Worm (Caenorhabditis elegans) whole organism, L2 larva: ENCODE results near the gene ugt-10.

Experiments
- C34F6.9 ChIP-seq: fragments of 150-350 bp; optimal IDR thresholded peaks from 2 replicates; lab custom pipeline; 2014; ENCODE audit warnings: missing biosample characterization, missing genetic modification characterization
- F13H6.1 ChIP-seq: sonication (generic microtip); optimal IDR thresholded peaks from 2 replicates; lab custom pipeline; 2016; ENCODE audit warnings: missing genetic modification characterization, missing compliant biosample characterization
- ZK546.5 ChIP-seq: sonication (generic microtip); optimal IDR thresholded peaks from 2 replicates; lab custom pipeline; 2017; ENCODE audit warnings: missing biosample characterization, missing genetic modification characterization
- alr-1 ChIP-seq: fragments of 150-350 bp; optimal IDR thresholded peaks from 2 replicates; lab custom pipeline; 2014; ENCODE audit warnings: missing biosample characterization, missing genetic modification characterization
- ama-1 ChIP-seq: fragments of 150-350 bp; optimal IDR thresholded peaks from 2 replicates; lab custom pipeline; 2018; ENCODE audit warnings: inconsistent platforms
- blmp-1 ChIP-seq: sonication (generic microtip); optimal IDR thresholded peaks from 2 replicates; lab custom pipeline; 2017; ENCODE audit warnings: missing genetic modification characterization, mild to moderate bottlenecking, missing compliant biosample characterization, antibody characterized with exemption, moderate library complexity; ENCODE audit not compliant: insufficient read depth
- ceh-16 ChIP-seq: fragments of 150-350 bp; optimal IDR thresholded peaks from 2 replicates; lab custom pipeline; 2014; ENCODE audit warnings: missing biosample characterization, missing genetic modification characterization
- crh-2 ChIP-seq: sonication (generic microtip); optimal IDR thresholded peaks from 2 replicates; lab custom pipeline; 2017; ENCODE audit warnings: missing biosample characterization, missing genetic modification characterization
- dmd-4 ChIP-seq: sonication (generic microtip); optimal IDR thresholded peaks from 2 replicates; lab custom pipeline; 2017; ENCODE audit warnings: missing biosample characterization, missing genetic modification characterization
- egl-27 ChIP-seq: sonication (generic microtip); optimal IDR thresholded peaks from 3 replicates; lab custom pipeline; 2017; ENCODE audit warnings: missing biosample characterization, missing genetic modification reagents, missing genetic modification characterization
- elt-3 ChIP-seq: sonication (generic microtip); optimal IDR thresholded peaks from 2 replicates; lab custom pipeline; 2017; ENCODE audit warnings: missing biosample characterization, missing genetic modification characterization
- fos-1 ChIP-seq: fragments of 150-350 bp; optimal IDR thresholded peaks from 2 replicates; lab custom pipeline; 2014; ENCODE audit warnings: missing biosample characterization, missing genetic modification characterization
- gmeb-1 ChIP-seq: fragments of 150-350 bp; optimal IDR thresholded peaks from 2 replicates; lab custom pipeline; 2014; ENCODE audit warnings: missing biosample characterization, missing genetic modification characterization
- lin-11 ChIP-seq: fragments of 150-350 bp; sonication (generic microtip); optimal IDR thresholded peaks from 2 replicates; lab custom pipeline; 2014; ENCODE audit warnings: missing biosample characterization, missing genetic modification characterization, inconsistent platforms, mixed read lengths
- lin-13 ChIP-seq: fragments of 150-350 bp; optimal IDR thresholded peaks from 2 replicates; lab custom pipeline; 2014; ENCODE audit warnings: missing biosample characterization, missing genetic modification reagents, missing genetic modification characterization
- lin-39 ChIP-seq: fragments of 150-350 bp; optimal IDR thresholded peaks from 2 replicates; lab custom pipeline; 2014; ENCODE audit warnings: missing biosample characterization, missing genetic modification reagents, missing genetic modification characterization
- lsy-2 ChIP-seq, 2 experiments: fragments of 150-350 bp in 1 of 2; sonication (generic microtip) in 1 of 2; optimal IDR thresholded peaks; 2 replicates each; lab custom pipeline; 2014 to 2017; ENCODE audit warnings: missing biosample characterization in 2 of 2, missing genetic modification characterization in 2 of 2
- mab-5 ChIP-seq: fragments of 150-350 bp; optimal IDR thresholded peaks from 2 replicates; lab custom pipeline; 2014; ENCODE audit warnings: missing biosample characterization, missing genetic modification characterization
- mbf-1 ChIP-seq: sonication (generic microtip); optimal IDR thresholded peaks from 2 replicates; lab custom pipeline; 2017; ENCODE audit warnings: missing biosample characterization, missing genetic modification characterization
- mdl-1 ChIP-seq, 2 experiments: fragments of 150-350 bp in 1 of 2; sonication (generic microtip) in 1 of 2; optimal IDR thresholded peaks; 2 replicates each; lab custom pipeline; 2017; ENCODE audit warnings: missing biosample characterization in 2 of 2, missing genetic modification characterization in 2 of 2
- nhr-10 ChIP-seq: sonication (generic microtip); optimal IDR thresholded peaks from 2 replicates; lab custom pipeline; 2017; ENCODE audit warnings: missing biosample characterization, missing genetic modification characterization
- nhr-11 ChIP-seq: fragments of 150-350 bp; optimal IDR thresholded peaks from 2 replicates; lab custom pipeline; 2014; ENCODE audit warnings: missing biosample characterization, missing genetic modification characterization
- nhr-21 ChIP-seq: fragments of 150-350 bp; optimal IDR thresholded peaks from 2 replicates; lab custom pipeline; 2014; ENCODE audit warnings: missing biosample characterization, missing genetic modification characterization
- nhr-25 ChIP-seq: fragments of 150-350 bp; sonication (generic microtip); optimal IDR thresholded peaks from 3 replicates; lab custom pipeline; 2014; ENCODE audit warnings: missing biosample characterization, missing genetic modification characterization
- nhr-77 ChIP-seq: fragments of 150-350 bp; optimal IDR thresholded peaks from 2 replicates; lab custom pipeline; 2014; ENCODE audit warnings: missing biosample characterization, missing genetic modification characterization
- peb-1 ChIP-seq: fragments of 150-350 bp; optimal IDR thresholded peaks from 2 replicates; lab custom pipeline; 2014; ENCODE audit warnings: missing biosample characterization, missing genetic modification characterization
- sem-4 ChIP-seq: fragments of 150-350 bp; optimal IDR thresholded peaks from 2 replicates; lab custom pipeline; 2014; ENCODE audit warnings: missing biosample characterization, missing genetic modification reagents, missing genetic modification characterization
- skn-1 ChIP-seq: sonication (generic microtip); optimal IDR thresholded peaks from 2 replicates; lab custom pipeline; 2017; ENCODE audit warnings: missing biosample characterization, missing genetic modification characterization
- sma-3 ChIP-seq: sonication (generic microtip); optimal IDR thresholded peaks from 2 replicates; lab custom pipeline; 2016; ENCODE audit warnings: missing genetic modification reagents, missing genetic modification characterization, missing compliant biosample characterization
- sma-9 ChIP-seq, 2 experiments: fragments of 150-350 bp in 1 of 2; sonication (generic microtip) in 1 of 2; optimal IDR thresholded peaks; 2 replicates each; lab custom pipeline; 2014 to 2016; ENCODE audit warnings: missing genetic modification characterization in 2 of 2, mild to moderate bottlenecking in 1 of 2, missing biosample characterization in 1 of 2, missing compliant biosample characterization in 1 of 2, missing genetic modification reagents in 1 of 2, moderate library complexity in 1 of 2
- snpc-4 ChIP-seq: fragments of 150-350 bp; optimal IDR thresholded peaks from 2 replicates; lab custom pipeline; 2014; ENCODE audit warnings: missing biosample characterization, missing genetic modification characterization
- unc-62 ChIP-seq: fragments of 150-350 bp; optimal IDR thresholded peaks from 2 replicates; lab custom pipeline; 2014; ENCODE audit warnings: missing biosample characterization, missing genetic modification reagents, missing genetic modification characterization
- zag-1 ChIP-seq: fragments of 150-350 bp; optimal IDR thresholded peaks from 2 replicates; lab custom pipeline; 2014; ENCODE audit warnings: missing biosample characterization, missing genetic modification characterization
- ztf-1 ChIP-seq: fragments of 200-800 bp; sonication (Bioruptor generic); conservative IDR thresholded peaks from 2 replicates; pipeline ENCODE4 v1.3.6; 2022; ENCODE audit warnings: missing genetic modification characterization, missing compliant biosample characterization
- ztf-11 ChIP-seq: sonication (generic microtip); optimal IDR thresholded peaks from 2 replicates; lab custom pipeline; 2017; ENCODE audit warnings: missing biosample characterization, missing genetic modification characterization

The ugt-10 gene

DNA sequence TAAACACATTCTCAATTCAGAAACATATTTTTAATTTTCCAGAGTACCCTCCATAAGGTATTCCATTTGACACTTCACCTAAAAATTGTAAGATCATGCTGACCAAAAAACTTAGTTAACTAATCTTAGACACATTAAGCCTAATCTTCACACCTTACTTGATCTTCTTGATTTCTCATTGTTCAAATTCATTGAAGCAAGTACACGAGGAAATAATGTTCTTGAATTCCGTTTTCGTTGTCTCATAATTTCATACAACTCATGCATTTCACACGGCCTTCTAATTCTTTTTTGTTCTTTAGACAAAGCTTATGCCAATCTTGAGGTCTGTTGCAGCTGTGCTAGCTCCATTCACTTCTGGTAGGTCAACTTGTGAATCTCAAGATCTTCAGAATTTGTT, 27.9 kb downstream of the ugt-10 start, which contains the start of gene srd-33:
TSS of gene srd-33 (plus strand) at position 301 of the 400 bp plus-strand sequence.
- TF ChIP-seq ztf-11 (tag; lab: Kevin White, UChicago) = no peak
- no peak for TF ChIP-seq nhr-77 (tag; lab: Kevin White, UChicago)
- TF ChIP-seq lin-13 (GFP tag; lab: Kevin White, UChicago) = no peak
- no peak for TF ChIP-seq ceh-16 (tag; lab: Kevin White, UChicago)
- no peak for TF ChIP-seq lin-11 (tag; lab: Kevin White, UChicago)
- TF ChIP-seq nhr-25 = no peak
- no peak for TF ChIP-seq dmd-4 (tag; lab: Kevin White, UChicago)
- no peak for TF ChIP-seq snpc-4
- no peak for TF ChIP-seq nhr-10
- TF ChIP-seq skn-1 (tag; lab: Kevin White, UChicago) = no peak
- no peak for TF ChIP-seq fos-1 (tag; lab: Kevin White, UChicago)
- TF ChIP-seq peb-1 (tag; lab: Kevin White, UChicago) = no peak
- TF ChIP-seq egl-27 (tag; lab: Kevin White, UChicago) = no peak

- TF ChIP-seq nhr-21 (tag; lab: Kevin White, UChicago) (peak; percentile 42), egl-27 (tag; lab: Kevin White, UChicago) (no peak), zag-1 (tag; lab: Kevin White, UChicago) (no peak), lin-39 (tag; lab: Kevin White, UChicago) (no peak), sma-3 (GFP tag; lab: Kevin White, UChicago) (no peak), F13H6.1 (no peak), lsy-2 (tag; optimal IDR thresholded peaks at IDR 0.05; lab: Kevin White, UChicago) (peak in 1 of 2 experiments; percentile 32)
- TF ChIP-seq, all 48 proteins: peak for 2
Measured at ce11 chrV:4870627-4871026, 29.3 kb downstream of the ugt-10 start.

- TF ChIP-seq ama-1 (lab: Kevin White, UChicago) = no peak
- TF ChIP-seq mab-5 (tag; lab: Kevin White, UChicago) = no peak
- no peak for TF ChIP-seq ztf-11 (tag; lab: Kevin White, UChicago)
- TF ChIP-seq unc-62 (GFP tag; lab: Kevin White, UChicago) = no peak
- TF ChIP-seq, all 48 proteins: peak for 0
Measured at ce11 chrV:4868698-4869097, 31.2 kb downstream of the ugt-10 start.

DNA sequence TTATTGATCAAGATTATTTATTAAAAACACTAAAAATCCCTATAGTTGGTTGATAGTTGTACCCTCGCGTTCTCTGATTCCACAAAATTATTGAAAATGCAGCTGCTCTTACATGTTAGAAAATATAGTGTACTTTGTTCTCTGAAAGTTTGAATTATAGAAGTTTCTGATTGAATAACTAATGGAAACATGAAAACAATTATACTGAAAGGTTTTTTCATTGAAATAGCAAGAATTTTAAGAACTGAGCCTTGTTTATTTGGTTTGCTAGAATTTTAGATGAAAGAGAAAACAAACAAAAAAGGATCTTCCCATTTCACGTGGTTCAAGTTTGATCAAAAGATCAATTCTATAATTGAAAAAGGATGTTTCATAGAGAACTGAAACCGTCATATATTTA, 32.4 kb downstream of the ugt-10 start:
- peak in 1 of 2 experiments; percentile 12 for TF ChIP-seq lsy-2 (tag; optimal IDR thresholded peaks at IDR 0.05; lab: Kevin White, UChicago)
- TF ChIP-seq egl-27 (tag; lab: Kevin White, UChicago) = no peak

ce11 chrV:4865364-4865763, 34.6 kb downstream of the ugt-10 start, which contains the start of gene srd-32:
srd-32 (plus strand) TSS chrV:4865664.
- TF ChIP-seq sem-4 (tag; lab: Kevin White, UChicago) (no peak), sma-9 (GFP tag; optimal IDR thresholded peaks at IDR 0.05; lab: Kevin White, UChicago) (no peak), sma-9 (tag; optimal IDR thresholded peaks at IDR 0.05; lab: Kevin White, UChicago) (no peak), egl-27 (tag; lab: Kevin White, UChicago) (no peak), blmp-1 (tag; lab: Kevin White, UChicago) (no peak), nhr-11 (tag; lab: Kevin White, UChicago) (no peak), crh-2 (tag; lab: Kevin White, UChicago) (no peak), snpc-4 (no peak), dmd-4 (tag; lab: Kevin White, UChicago) (no peak), ztf-1 (GFP tag; lab: Robert Waterston, UW) (no peak), gmeb-1 (no peak), nhr-10 (no peak), ZK546.5 (tag; lab: Kevin White, UChicago) (no peak)

DNA sequence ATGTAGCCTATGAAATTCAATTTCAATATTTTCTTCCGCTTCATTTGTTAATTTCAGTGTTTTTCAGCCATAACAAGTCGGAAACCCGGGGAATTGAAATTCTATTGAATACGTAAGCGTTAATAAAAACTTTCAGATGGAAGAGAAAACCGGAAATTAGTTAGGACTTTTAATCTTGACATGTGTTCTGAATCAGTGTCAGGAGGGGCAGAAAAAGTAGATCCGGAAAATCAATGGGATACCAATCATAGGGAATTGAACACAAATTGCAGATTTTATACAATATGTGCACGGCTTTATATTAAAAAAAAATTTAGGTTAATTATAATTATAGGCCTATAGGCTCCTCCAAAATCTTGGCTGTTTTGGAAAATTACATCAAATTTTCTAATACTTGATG, 35.6 kb downstream of the ugt-10 start:
- TF ChIP-seq nhr-77 (tag; lab: Kevin White, UChicago) (no peak), ama-1 (lab: Kevin White, UChicago) (no peak), lin-11 (tag; lab: Kevin White, UChicago) (no peak), unc-62 (GFP tag; lab: Kevin White, UChicago) (no peak), sma-3 (GFP tag; lab: Kevin White, UChicago) (no peak), elt-3 (tag; lab: Kevin White, UChicago) (no peak), sem-4 (tag; lab: Kevin White, UChicago) (no peak), mdl-1 (tag; optimal IDR thresholded peaks at IDR 0.05; lab: Kevin White, UChicago) (no peak), F13H6.1 (no peak), mbf-1 (tag; lab: Kevin White, UChicago) (no peak), ztf-11 (tag; lab: Kevin White, UChicago) (no peak), C34F6.9 (no peak), alr-1 (tag; lab: Kevin White, UChicago) (no peak), snpc-4 (no peak), blmp-1 (tag; lab: Kevin White, UChicago) (no peak), nhr-10 (no peak), ZK546.5 (tag; lab: Kevin White, UChicago) (no peak), nhr-21 (tag; lab: Kevin White, UChicago) (no peak), crh-2 (tag; lab: Kevin White, UChicago) (no peak), ceh-16 (tag; lab: Kevin White, UChicago) (no peak)
